Worm (Caenorhabditis elegans): ENCODE data around the gene hrg-6.
"Not testable (repeated sequence)": the region's sequence is repeated elsewhere in the genome, so short reads cannot be mapped to it uniquely, and the experiment has no call there.

DNA sequence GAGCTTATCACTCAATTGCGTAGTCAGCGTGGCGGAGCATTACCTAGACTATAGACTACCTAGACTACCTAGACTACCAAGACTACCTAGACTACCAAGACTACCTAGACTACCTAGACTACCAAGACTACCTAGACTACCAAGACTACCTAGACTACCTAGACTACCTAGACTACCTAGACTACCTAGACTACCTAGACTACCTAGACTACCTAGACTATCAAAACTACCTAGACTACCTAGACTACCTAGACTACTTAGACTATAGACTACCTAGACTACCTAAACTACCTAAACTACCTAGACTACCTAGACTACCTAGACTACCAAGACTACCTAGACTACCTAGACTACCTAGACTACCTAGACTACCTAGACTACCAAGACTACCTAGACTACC lies 38.5 kb downstream of the hrg-6 start:
- TF ChIP-seq F13H6.1 (tag; optimal IDR thresholded peaks at IDR 0.05); lin-39 (tag; optimal IDR thresholded peaks at IDR 0.05); blmp-1 (tag; optimal IDR thresholded peaks at IDR 0.05; ENCODE audit: insufficient read depth); ztf-11 (tag; optimal IDR thresholded peaks at IDR 0.05); zag-1 (tag; optimal IDR thresholded peaks at IDR 0.05); mbf-1 (tag; optimal IDR thresholded peaks at IDR 0.05); elt-3 (tag; optimal IDR thresholded peaks at IDR 0.05); lsy-2 (tag; optimal IDR thresholded peaks at IDR 0.05); sma-3 (GFP tag; optimal IDR thresholded peaks at IDR 0.05): not testable (repeated sequence)

Data from whole organism, L2 larva.